Worm (Caenorhabditis elegans) whole organism, midembryonic: Measurements from ENCODE around the gene ZC190.4.

ENCODE experiments used
- T22C8.4 ChIP-seq: fragments of 200-800 bp; sonication (Bioruptor generic); IDR thresholded peaks from 2 replicates; pipeline ENCODE4 v1.3.6; 2022; ENCODE audit warnings: missing genetic modification characterization, missing compliant biosample characterization
- cog-1 ChIP-seq: sonication (generic microtip); optimal IDR thresholded peaks from 2 replicates; lab custom pipeline; 2016; ENCODE audit warnings: missing genetic modification characterization, missing compliant biosample characterization
- med-1 ChIP-seq: sonication (generic microtip); optimal IDR thresholded peaks from 2 replicates; lab custom pipeline; 2017; ENCODE audit warnings: missing genetic modification characterization, mild to moderate bottlenecking, missing compliant biosample characterization, antibody characterized with exemption, missing genetic modification reagents; ENCODE audit not compliant: insufficient read depth
- ref-1 ChIP-seq: fragments of 200-800 bp; sonication (Bioruptor generic); conservative IDR thresholded peaks from 2 replicates; pipeline ENCODE4 v1.3.6; 2022; ENCODE audit warnings: missing genetic modification reagents, missing genetic modification characterization, missing compliant biosample characterization
- ztf-29 ChIP-seq: fragments of 200-800 bp; sonication (Bioruptor generic); IDR thresholded peaks from 2 replicates; pipeline ENCODE4 v1.3.6; 2022; ENCODE audit warnings: missing genetic modification reagents, missing genetic modification characterization, missing compliant biosample characterization

DNA sequence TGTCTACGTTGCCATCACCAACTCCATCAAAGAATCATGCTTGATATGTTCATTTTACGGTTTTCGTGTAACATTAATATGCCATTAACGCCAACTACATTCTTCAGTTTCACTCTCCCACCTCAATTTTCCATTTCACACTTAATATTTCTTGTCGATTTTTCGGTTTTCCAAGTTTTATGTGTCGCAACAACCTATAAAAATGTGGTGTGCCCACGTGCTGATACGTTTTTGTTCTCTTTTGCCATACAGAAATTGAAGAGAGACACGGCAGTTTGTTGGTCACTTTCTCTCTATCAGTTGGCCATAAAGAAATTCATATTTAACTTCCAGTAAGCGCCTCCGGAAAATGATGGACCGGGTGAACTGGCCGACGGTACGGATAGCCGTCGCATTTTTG, 16.9 kb downstream of the ZC190.4 start, which contains the start of gene cln-3.3:
- TF ChIP-seq ztf-29 (GFP tag; lab: Robert Waterston, UW) (no peak), ref-1 (GFP tag; lab: Robert Waterston, UW) (no peak), T22C8.4 (GFP tag; lab: Robert Waterston, UW) (no peak), med-1 (GFP tag; lab: Kevin White, UChicago) (no peak), cog-1 (tag; lab: Kevin White, UChicago) (no peak)
